Worm (Caenorhabditis elegans): ENCODE measurements around the gene ZK622.4.
A peak's percentile ranks its signal among the peaks of the same experiment; 100 is the strongest.

Gene ZK622.4

DNA sequence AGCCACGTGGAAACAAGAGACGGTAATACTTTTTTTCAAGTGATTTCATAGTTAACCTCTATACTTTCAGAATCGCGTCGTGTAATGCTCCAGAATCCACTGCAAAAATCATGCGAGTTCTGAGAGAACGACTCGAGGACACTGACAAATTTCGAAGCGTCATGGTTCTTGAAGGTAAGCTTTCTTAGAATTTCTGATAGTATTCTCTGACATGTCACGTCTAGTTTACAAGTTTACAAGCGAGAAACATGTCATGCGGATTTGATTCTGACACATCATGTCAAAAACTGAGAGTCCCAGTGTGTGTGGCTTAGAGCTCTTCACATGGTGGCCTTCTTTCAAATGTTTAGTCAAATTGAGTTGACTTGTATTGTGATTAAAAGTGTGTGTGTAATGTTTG, 42.1 kb downstream of the ZK622.4 start:
- TF ChIP-seq unc-130 (GFP tag; optimal IDR thresholded peaks at IDR 0.05) (no peak), hlh-30 (tag; optimal IDR thresholded peaks at IDR 0.05; ENCODE audit: insufficient read depth) (peak; percentile 19), unc-62 (GFP tag; optimal IDR thresholded peaks at IDR 0.05 in 1 of 2) (peak in 1 of 2 experiments; percentile 89), unc-62 (tag; optimal IDR thresholded peaks at IDR 0.05) (no peak)

DNA sequence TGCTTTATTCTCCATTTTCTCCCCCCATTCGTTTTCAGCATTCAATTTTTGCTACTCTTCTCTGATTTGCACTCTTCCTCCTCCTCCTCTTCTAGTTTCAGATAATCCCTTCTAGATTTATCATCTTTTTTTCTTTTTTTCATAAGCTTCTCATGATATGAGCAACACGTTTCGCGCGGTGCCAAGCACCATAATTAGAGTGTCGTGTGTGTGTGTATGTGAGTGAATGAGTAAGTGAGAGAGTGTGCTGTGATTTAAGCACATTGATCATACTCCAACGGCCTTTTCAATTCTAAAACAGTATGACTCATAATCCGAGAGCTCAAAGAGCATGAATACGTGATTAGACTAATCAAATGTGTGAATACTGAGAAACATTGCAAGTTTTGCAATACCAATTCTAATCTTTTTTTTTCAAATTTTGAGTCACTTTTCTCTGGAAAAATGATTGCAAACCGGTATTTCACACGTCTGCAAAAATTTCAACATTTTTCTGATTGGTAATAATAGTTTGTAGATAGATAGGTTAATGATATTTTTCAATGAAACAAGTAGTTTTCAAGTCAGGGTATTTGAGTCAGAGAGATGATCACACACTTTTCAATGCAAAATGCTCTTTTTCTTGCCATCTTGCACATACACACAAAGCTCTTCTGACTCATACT, 43.0 kb downstream of the ZK622.4 start:
- no peak for TF ChIP-seq vab-7 (GFP tag; IDR thresholded peaks at IDR 0.05)
- no peak for TF ChIP-seq mdl-1 (tag; optimal IDR thresholded peaks at IDR 0.05)
- TF ChIP-seq lin-29 (GFP tag; IDR thresholded peaks at IDR 0.05): no peak
- no peak for TF ChIP-seq lim-7 (GFP tag; IDR thresholded peaks at IDR 0.05)
- peak; percentile 38 for TF ChIP-seq hlh-30 (tag; optimal IDR thresholded peaks at IDR 0.05; ENCODE audit: insufficient read depth)
- peak in 1 of 2 experiments; percentile 2 for TF ChIP-seq lsy-2 (tag; optimal IDR thresholded peaks at IDR 0.05)
- no peak for TF ChIP-seq nhr-42 (GFP tag; IDR thresholded peaks at IDR 0.05)
- TF ChIP-seq T20F7.1 (GFP tag; optimal IDR thresholded peaks at IDR 0.05): no peak
- peak; percentile 65 for TF ChIP-seq aha-1 (tag)
- peak in 1 of 2 experiments; percentile 13 for TF ChIP-seq hif-1 (tag; optimal IDR thresholded peaks at IDR 0.05)
- no peak for TF ChIP-seq D1046.2 (GFP tag; IDR thresholded peaks at IDR 0.05)
- peak; percentile 67 for TF ChIP-seq nhr-6 (tag; optimal IDR thresholded peaks at IDR 0.05)
- TF ChIP-seq mes-2 (tag; optimal IDR thresholded peaks at IDR 0.05; ENCODE audit: poor library complexity, severe bottlenecking): peak; percentile 7
- no peak for TF ChIP-seq nhr-111 (GFP tag; optimal IDR thresholded peaks at IDR 0.05)
- no peak for TF ChIP-seq ceh-44 (GFP tag; IDR thresholded peaks at IDR 0.05)
- no peak for TF ChIP-seq php-3 (GFP tag; IDR thresholded peaks at IDR 0.05)
- peak in 1 of 2 experiments; percentile 96 for TF ChIP-seq unc-62 (GFP tag; optimal IDR thresholded peaks at IDR 0.05 in 1 of 2)
- no peak for TF ChIP-seq unc-62 (tag; optimal IDR thresholded peaks at IDR 0.05)
- peak; percentile 41 for TF ChIP-seq dve-1 (tag; optimal IDR thresholded peaks at IDR 0.05; ENCODE audit: insufficient read depth)

DNA sequence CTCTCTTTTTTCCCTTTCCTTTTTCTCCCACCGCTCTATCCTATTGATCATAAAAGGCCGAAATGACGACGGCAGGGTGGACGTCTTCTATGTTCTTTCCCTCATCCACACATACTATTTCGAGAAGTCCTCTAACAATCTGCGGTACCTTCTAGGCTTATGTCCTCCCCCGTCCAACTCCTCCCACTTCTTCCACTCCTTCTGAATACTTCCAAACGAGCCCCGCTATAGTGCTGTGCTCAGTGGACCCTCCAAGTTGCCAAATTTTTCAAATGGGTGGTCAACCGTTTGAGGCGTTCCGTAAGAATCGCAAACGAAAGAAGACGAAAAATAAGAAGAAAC, 43.5 kb downstream of the ZK622.4 start:
- TF ChIP-seq dmd-8 (GFP tag; IDR thresholded peaks at IDR 0.05) (no peak), lsy-2 (tag; optimal IDR thresholded peaks at IDR 0.05) (peak in 1 of 2 experiments; percentile 63), spr-3 (GFP tag; optimal IDR thresholded peaks at IDR 0.05) (no peak), egl-43 (GFP tag; IDR thresholded peaks at IDR 0.05) (peak; percentile 67), hlh-30 (tag; optimal IDR thresholded peaks at IDR 0.05; ENCODE audit: insufficient read depth) (peak; percentile 28), Y105C5A.15 (GFP tag; IDR thresholded peaks at IDR 0.05) (peak; percentile 45; the same call in 1 of the 2 replicates), nhr-48 (tag; optimal IDR thresholded peaks at IDR 0.05) (no peak), attf-4 (tag; optimal IDR thresholded peaks at IDR 0.05) (no peak), ces-1 (GFP tag; optimal IDR thresholded peaks at IDR 0.05) (no peak), madf-9 (GFP tag; conservative IDR thresholded peaks at IDR 0.05) (no peak), ceh-62 (tag; optimal IDR thresholded peaks at IDR 0.05) (no peak), lin-13 (GFP tag; optimal IDR thresholded peaks at IDR 0.05) (no peak), T20F7.1 (GFP tag; optimal IDR thresholded peaks at IDR 0.05) (no peak), snpc-1.2 (GFP tag; IDR thresholded peaks at IDR 0.05) (no peak), F37D6.2 (tag; optimal IDR thresholded peaks at IDR 0.05) (peak; percentile 23), spr-1 (tag; optimal IDR thresholded peaks at IDR 0.05) (no peak), F44E2.7 (GFP tag; IDR thresholded peaks at IDR 0.05) (no peak), Y48G9A.11 (GFP tag; IDR thresholded peaks at IDR 0.05) (no peak), D1046.2 (GFP tag; IDR thresholded peaks at IDR 0.05) (no peak), tra-1 (GFP tag; IDR thresholded peaks at IDR 0.05) (no peak), nhr-11 (tag; optimal IDR thresholded peaks at IDR 0.05) (no peak), lin-38 (GFP tag; IDR thresholded peaks at IDR 0.05) (peak; percentile 44; the same call in 1 of the 2 replicates), php-3 (GFP tag; IDR thresholded peaks at IDR 0.05) (no peak), ceh-44 (GFP tag; IDR thresholded peaks at IDR 0.05) (no peak), daf-16 (GFP tag; optimal IDR thresholded peaks at IDR 0.05) (no peak), daf-16 (tag; optimal IDR thresholded peaks at IDR 0.05) (no peak), fos-1 (tag; optimal IDR thresholded peaks at IDR 0.05) (no peak), nhr-102 (tag; optimal IDR thresholded peaks at IDR 0.05) (no peak), lin-15B (tag; optimal IDR thresholded peaks at IDR 0.05) (no peak), lin-1 (GFP tag; IDR thresholded peaks at IDR 0.05) (no peak), zip-11 (GFP tag; IDR thresholded peaks at IDR 0.05) (no peak), hif-1 (tag; optimal IDR thresholded peaks at IDR 0.05) (peak in 1 of 2 experiments; percentile 69), madf-5 (GFP tag; IDR thresholded peaks at IDR 0.05) (no peak), daf-12 (tag; optimal IDR thresholded peaks at IDR 0.05) (no peak)

All from whole organism, L4 larva.